Fruit fly (Drosophila melanogaster) whole organism, embryonic: Measurements from ENCODE around the gene nol.

ENCODE experiments used
- CG11247 ChIP-seq: fragments of 200-800 bp; sonication (Bioruptor generic); IDR thresholded peaks from 2 replicates; pipeline ENCODE4 v1.3.6; 2022; ENCODE audit warnings: missing biosample characterization, missing genetic modification characterization
- CG12391 ChIP-seq: fragments of 200-800 bp; sonication (Bioruptor generic); optimal IDR thresholded peaks from 3 replicates; lab custom pipeline; 2018; ENCODE audit warnings: missing biosample characterization, mild to moderate bottlenecking, missing genetic modification characterization, moderate library complexity
- CG16813 ChIP-seq: fragments of 200-800 bp; sonication (Bioruptor generic); IDR thresholded peaks from 3 replicates; pipeline ENCODE4 v1.3.6; 2022; ENCODE audit warnings: missing biosample characterization, missing genetic modification characterization; ENCODE audit not compliant: partially characterized antibody
- CG2875 ChIP-seq: fragments of 200-800 bp; sonication (Bioruptor generic); optimal IDR thresholded peaks from 2 replicates; lab custom pipeline; 2017; ENCODE audit warnings: missing biosample characterization, mild to moderate bottlenecking, missing genetic modification characterization, missing genetic modification reagents
- CG31441 ChIP-seq: fragments of 200-800 bp; sonication (Bioruptor generic); IDR thresholded peaks from 2 replicates; pipeline ENCODE4 v1.3.6; 2022; ENCODE audit warnings: missing biosample characterization, missing genetic modification characterization
- CG32532 ChIP-seq: fragments of 200-800 bp; sonication (Bioruptor generic); IDR thresholded peaks from 2 replicates; pipeline ENCODE4 v1.3.6; 2022; ENCODE audit warnings: missing biosample characterization, missing genetic modification characterization
- CG3407 ChIP-seq: fragments of 200-800 bp; sonication (Bioruptor generic); optimal IDR thresholded peaks from 2 replicates; lab custom pipeline; 2018; ENCODE audit warnings: missing biosample characterization, mild to moderate bottlenecking, missing genetic modification characterization
- CG3838 ChIP-seq: fragments of 200-800 bp; sonication (Bioruptor generic); optimal IDR thresholded peaks from 3 replicates; lab custom pipeline; 2016; ENCODE audit warnings: missing biosample characterization, missing genetic modification characterization
- CG3995 ChIP-seq: fragments of 200-800 bp; sonication (Bioruptor generic); optimal IDR thresholded peaks from 3 replicates; lab custom pipeline; 2016; ENCODE audit warnings: missing biosample characterization, missing genetic modification characterization
- CG4328 ChIP-seq: fragments of 200-800 bp; sonication (Bioruptor generic); optimal IDR thresholded peaks from 3 replicates; lab custom pipeline; 2017; ENCODE audit warnings: missing biosample characterization, missing genetic modification reagents, missing genetic modification characterization
- CG4424 ChIP-seq: fragments of 200-800 bp; sonication (Bioruptor generic); optimal IDR thresholded peaks from 3 replicates; lab custom pipeline; 2016; ENCODE audit warnings: missing biosample characterization, missing genetic modification characterization
- CG7987 ChIP-seq: fragments of 200-800 bp; sonication (Bioruptor generic); optimal IDR thresholded peaks from 2 replicates; lab custom pipeline; 2018; ENCODE audit warnings: missing biosample characterization, mild to moderate bottlenecking, missing genetic modification characterization, moderate library complexity
- CG9932 ChIP-seq: fragments of 200-800 bp; sonication (Bioruptor generic); IDR thresholded peaks from 2 replicates; pipeline ENCODE4 v1.3.6; 2022; ENCODE audit warnings: missing biosample characterization, missing genetic modification characterization
- CTCF ChIP-seq: fragments of 200-800 bp; sonication (Bioruptor generic); optimal IDR thresholded peaks from 2 replicates; lab custom pipeline; 2017; ENCODE audit warnings: missing biosample characterization, mild to moderate bottlenecking, missing genetic modification characterization, moderate library complexity
- Camta ChIP-seq: fragments of 200-800 bp; sonication (Bioruptor generic); optimal IDR thresholded peaks from 2 replicates; lab custom pipeline; 2016; ENCODE audit warnings: missing biosample characterization, missing genetic modification characterization
- Fer3 ChIP-seq: fragments of 200-800 bp; sonication (Bioruptor generic); optimal IDR thresholded peaks from 2 replicates; lab custom pipeline; 2018; ENCODE audit warnings: missing biosample characterization, mild to moderate bottlenecking, missing genetic modification characterization, moderate library complexity
- HLH4C ChIP-seq: fragments of 200-800 bp; sonication (Bioruptor generic); IDR thresholded peaks from 3 replicates; pipeline ENCODE4 v1.3.6; 2022; ENCODE audit warnings: missing biosample characterization, missing genetic modification characterization; ENCODE audit not compliant: partially characterized antibody
- Hr78 ChIP-seq, 2 experiments: fragments of 200-800 bp in 1 of 2; fragments of >200 bp in 1 of 2; sonication (Bioruptor generic) in 1 of 2; optimal IDR thresholded peaks; 2 replicates each; lab custom pipeline; 2017 to 2019; ENCODE audit warnings: missing biosample characterization in 2 of 2, missing genetic modification characterization in 2 of 2, mild to moderate bottlenecking in 1 of 2, moderate library complexity in 1 of 2
- Med ChIP-seq: fragments of 200-800 bp; sonication (Bioruptor generic); peaks from one replicate; lab custom pipeline; 2016; ENCODE audit warnings: missing biosample characterization, missing genetic modification characterization, mild to moderate bottlenecking, inconsistent platforms, moderate library complexity
- Mes4 ChIP-seq: fragments of 200-800 bp; sonication (Bioruptor generic); optimal IDR thresholded peaks from 2 replicates; lab custom pipeline; 2016; ENCODE audit warnings: missing biosample characterization, missing genetic modification characterization
- Ptx1 ChIP-seq: fragments of 200-800 bp; sonication (Bioruptor generic); IDR thresholded peaks from 2 replicates; pipeline ENCODE4 v1.3.6; 2022; ENCODE audit warnings: missing biosample characterization, missing genetic modification characterization
- Rfx ChIP-seq: fragments of 200-800 bp; sonication (Bioruptor generic); IDR thresholded peaks from 2 replicates; pipeline ENCODE4 v1.3.6; 2022; ENCODE audit warnings: missing biosample characterization, missing genetic modification characterization
- Taf1 ChIP-seq: fragments of 200-800 bp; sonication (Bioruptor generic); IDR thresholded peaks from 2 replicates; pipeline ENCODE4 v1.3.6; 2022; ENCODE audit warnings: missing biosample characterization, missing genetic modification characterization
- bcd ChIP-seq: fragments of 200-800 bp; sonication (Bioruptor generic); optimal IDR thresholded peaks from 2 replicates; lab custom pipeline; 2017; ENCODE audit warnings: missing biosample characterization, mild to moderate bottlenecking, missing genetic modification characterization
- caup ChIP-seq: fragments of 200-800 bp; sonication (Bioruptor generic); optimal IDR thresholded peaks from 3 replicates; lab custom pipeline; 2017; ENCODE audit warnings: missing biosample characterization, mild to moderate bottlenecking, missing genetic modification characterization, moderate library complexity; ENCODE audit not compliant: severe bottlenecking
- cwo ChIP-seq: fragments of 200-800 bp; sonication (Bioruptor generic); optimal IDR thresholded peaks from 3 replicates; lab custom pipeline; 2017; ENCODE audit warnings: missing biosample characterization, missing genetic modification characterization, mild to moderate bottlenecking, moderate library complexity, missing genetic modification reagents
- dpn ChIP-seq, 2 experiments: fragments of 200-800 bp; sonication (Bioruptor generic); optimal IDR thresholded peaks; 3 replicates each; lab custom pipeline; 2016; ENCODE audit warnings: missing biosample characterization in 2 of 2, missing genetic modification characterization in 2 of 2
- fru ChIP-seq: fragments of >200 bp; optimal IDR thresholded peaks from 2 replicates; lab custom pipeline; 2017
- gro ChIP-seq: fragments of 200-800 bp; sonication (Bioruptor generic); optimal IDR thresholded peaks from 2 replicates; lab custom pipeline; 2016; ENCODE audit warnings: missing biosample characterization, missing genetic modification characterization
- lab ChIP-seq: fragments of 200-800 bp; sonication (Bioruptor generic); optimal IDR thresholded peaks from 3 replicates; lab custom pipeline; 2017; ENCODE audit warnings: missing biosample characterization, missing genetic modification characterization, mild to moderate bottlenecking, moderate library complexity, missing genetic modification reagents
- nmo ChIP-seq: fragments of 200-800 bp; sonication (Bioruptor generic); optimal IDR thresholded peaks from 2 replicates; lab custom pipeline; 2018; ENCODE audit warnings: missing biosample characterization, mild to moderate bottlenecking, missing genetic modification characterization, moderate library complexity
- pfk ChIP-seq: fragments of 200-800 bp; sonication (Bioruptor generic); optimal IDR thresholded peaks from 2 replicates; lab custom pipeline; 2018; ENCODE audit warnings: missing biosample characterization, mild to moderate bottlenecking, missing genetic modification characterization, moderate library complexity
- pros ChIP-seq: fragments of 200-800 bp; sonication (Bioruptor generic); optimal IDR thresholded peaks from 3 replicates; lab custom pipeline; 2019; ENCODE audit warnings: missing biosample characterization, mild to moderate bottlenecking, missing genetic modification characterization, moderate library complexity
- rib ChIP-seq: fragments of 200-800 bp; sonication (Bioruptor generic); IDR thresholded peaks from 2 replicates; pipeline ENCODE4 v1.3.6; 2022; ENCODE audit warnings: missing biosample characterization, missing genetic modification characterization
- ro ChIP-seq: fragments of 200-800 bp; sonication (Bioruptor generic); IDR thresholded peaks from 2 replicates; pipeline ENCODE4 v1.3.6; 2022; ENCODE audit warnings: missing biosample characterization, missing genetic modification characterization
- row ChIP-seq: fragments of 200-800 bp; sonication (Bioruptor generic); IDR thresholded peaks from 3 replicates; pipeline ENCODE4 v1.3.6; 2022; ENCODE audit warnings: missing biosample characterization, missing genetic modification characterization
- scrt ChIP-seq: fragments of 200-800 bp; sonication (Bioruptor generic); optimal IDR thresholded peaks from 2 replicates; lab custom pipeline; 2018; ENCODE audit warnings: missing biosample characterization, mild to moderate bottlenecking, missing genetic modification characterization, moderate library complexity
- sens-2 ChIP-seq: fragments of 200-800 bp; sonication (Bioruptor generic); IDR thresholded peaks from 2 replicates; pipeline ENCODE4 v1.3.6; 2022; ENCODE audit warnings: missing biosample characterization, missing genetic modification characterization
- tll ChIP-seq, 2 experiments: fragments of 200-800 bp in 1 of 2; fragments of >200 bp in 1 of 2; sonication (Bioruptor generic) in 1 of 2; optimal IDR thresholded peaks; 2 replicates each; lab custom pipeline; 2017 to 2019; ENCODE audit warnings: missing biosample characterization in 2 of 2, missing genetic modification characterization in 2 of 2, mild to moderate bottlenecking in 1 of 2, moderate library complexity in 1 of 2
- trem ChIP-seq: fragments of 200-800 bp; optimal IDR thresholded peaks from 3 replicates; lab custom pipeline; 2019; ENCODE audit warnings: missing biosample characterization, mild to moderate bottlenecking, missing genetic modification characterization, moderate library complexity
- z ChIP-seq: fragments of 200-800 bp; sonication (Bioruptor generic); IDR thresholded peaks from 3 replicates; pipeline ENCODE4 v1.3.6; 2022; ENCODE audit warnings: missing biosample characterization, missing genetic modification characterization
- zfh1 ChIP-seq: fragments of 200-800 bp; sonication (Bioruptor generic); IDR thresholded peaks from 3 replicates; pipeline ENCODE4 v1.3.6; 2022; ENCODE audit warnings: missing biosample characterization, missing genetic modification characterization
- zfh2 ChIP-seq: fragments of 200-800 bp; sonication (Bioruptor generic); optimal IDR thresholded peaks from 2 replicates; lab custom pipeline; 2016; ENCODE audit warnings: missing biosample characterization, missing genetic modification characterization

Gene nol

dm6 chr3L:11125636-11126532, 4.8 kb upstream of the nol start (continued):
- TF ChIP-seq CG9932 (GFP tag; lab: Robert Waterston, UW): 0 out of 2 replicates have a peak, but pooled peaks have one; percentile 7
- peak; percentile 23 for TF ChIP-seq zfh2 (GFP tag; lab: Kevin White, UChicago)
- TF ChIP-seq Mes4 (GFP tag; lab: Kevin White, UChicago): no peak
- TF ChIP-seq CG4424: peak; percentile 3
- peak; percentile 16; the same call in 1 of the 3 replicates for TF ChIP-seq row (GFP tag; lab: Robert Waterston, UW)
- TF ChIP-seq CG16813 (GFP tag; lab: Robert Waterston, UW): no peak
- TF ChIP-seq CG32532: peak; percentile 54
- TF ChIP-seq Med: peak; percentile 79
- TF ChIP-seq bcd (GFP tag; lab: Kevin White, UChicago): peak; percentile 15
- peak; percentile 38 for TF ChIP-seq CG7987 (GFP tag; lab: Kevin White, UChicago)
- peak; percentile 22 for TF ChIP-seq caup (GFP tag; lab: Kevin White, UChicago)
- peak; percentile 40 for TF ChIP-seq scrt
- no peak for TF ChIP-seq CG11247 (GFP tag; lab: Robert Waterston, UW)
- peak; percentile 19 for TF ChIP-seq nmo
- TF ChIP-seq lab: peak; percentile 60
- TF ChIP-seq cwo (GFP tag; lab: Kevin White, UChicago): peak; percentile 96
- 0 out of 3 replicates have a peak, but pooled peaks have one; percentile 13 for TF ChIP-seq z (GFP tag; lab: Robert Waterston, UW)
- TF ChIP-seq CG12391 (tag; lab: Kevin White, UChicago): peak; percentile 6
- TF ChIP-seq trem (tag; lab: Kevin White, UChicago): peak; percentile 55
- 0 out of 2 replicates have a peak, but pooled peaks have one; percentile 20 for TF ChIP-seq Taf1 (GFP tag; lab: Robert Waterston, UW)

- TF ChIP-seq CG31441 (GFP tag; lab: Robert Waterston, UW) (0 out of 2 replicates have a peak, but pooled peaks have one; percentile 35), CG3995 (GFP tag; lab: Kevin White, UChicago) (peak; percentile 80), pfk (GFP tag; lab: Kevin White, UChicago) (peak; percentile 54)
Measured at dm6 chr3L:11132055-11132454, 1.4 kb downstream of the nol start, which contains the start of gene CG32074. Gene CG32074 (minus strand): TSS chr3L:11132322.

dm6 chr3L:11134886-11135285, 4.3 kb downstream of the nol start, which contains the start of gene CG14143:
Gene CG14143 (plus strand): TSS chr3L:11134987.
- TF ChIP-seq zfh1 (GFP tag; lab: Robert Waterston, UW) (0 out of 3 replicates have a peak, but pooled peaks have one; percentile 44), CG16813 (GFP tag; lab: Robert Waterston, UW) (0 out of 3 replicates have a peak, but pooled peaks have one; percentile 14), ro (GFP tag; lab: Robert Waterston, UW) (0 out of 2 replicates have a peak, but pooled peaks have one; percentile 18), pfk (GFP tag; lab: Kevin White, UChicago) (peak; percentile 67), Med (peak; percentile 24), CG3995 (GFP tag; lab: Kevin White, UChicago) (peak; percentile 91)

- TF ChIP-seq pros (GFP tag; lab: Kevin White, UChicago): no peak
- no peak for TF ChIP-seq Hr78 (GFP tag; optimal IDR thresholded peaks at IDR 0.05; lab: Kevin White, UChicago)
- TF ChIP-seq tll (GFP tag; optimal IDR thresholded peaks at IDR 0.05; lab: Kevin White, UChicago): no peak
- TF ChIP-seq fru (lab: Kevin White, UChicago): no peak
- no peak for TF ChIP-seq Ptx1 (GFP tag; lab: Robert Waterston, UW)
- peak; percentile 77 for TF ChIP-seq CTCF (GFP tag; lab: Kevin White, UChicago)
- TF ChIP-seq dpn (GFP tag; optimal IDR thresholded peaks at IDR 0.05; lab: Kevin White, UChicago): no peak
- TF ChIP-seq sens-2 (GFP tag; lab: Robert Waterston, UW): no peak
- TF ChIP-seq CG3407 (GFP tag; lab: Kevin White, UChicago): no peak
- TF ChIP-seq Camta: no peak
- TF ChIP-seq Fer3 (tag; lab: Kevin White, UChicago): no peak
- TF ChIP-seq CG3838: no peak
- TF ChIP-seq Rfx (GFP tag; lab: Robert Waterston, UW): no peak
- no peak for TF ChIP-seq HLH4C (GFP tag; lab: Robert Waterston, UW)
- no peak for TF ChIP-seq rib (GFP tag; lab: Robert Waterston, UW)
- no peak for TF ChIP-seq CG2875 (GFP tag; lab: Kevin White, UChicago)
- TF ChIP-seq CG4328 (GFP tag; lab: Kevin White, UChicago): no peak
- peak; percentile 21 for TF ChIP-seq gro (GFP tag; lab: Kevin White, UChicago)
Measured at dm6 chr3L:11135846-11136245, 5.2 kb downstream of the nol start, which contains the start of gene IRSp53. Gene IRSp53 (plus strand): TSS chr3L:11136049.
